Worm (Caenorhabditis elegans): ENCODE data around the gene F57A8.1.

F57A8.1 gene

DNA sequence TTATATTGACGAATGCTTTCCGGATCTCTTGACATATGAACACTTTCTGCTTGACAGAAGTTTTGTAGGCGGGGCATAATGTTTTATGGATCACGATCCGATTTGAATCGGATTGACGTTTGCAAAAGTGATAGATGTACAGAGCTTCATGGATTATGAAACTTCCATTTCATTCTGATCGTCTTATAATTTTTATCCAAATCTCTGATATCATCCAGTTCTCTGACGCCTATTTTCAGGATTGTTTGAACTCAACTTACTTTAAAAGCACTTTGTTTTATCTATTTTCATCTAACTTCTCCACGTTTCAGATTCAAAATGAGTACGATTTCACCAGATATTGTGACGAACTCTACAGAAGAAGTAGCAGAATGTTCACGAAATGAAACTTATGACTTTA, 29.6 kb downstream of the F57A8.1 start, which contains the start of gene npr-39 (continued):
- no peak for TF ChIP-seq lin-35 (GFP tag; optimal IDR thresholded peaks at IDR 0.05)

DNA sequence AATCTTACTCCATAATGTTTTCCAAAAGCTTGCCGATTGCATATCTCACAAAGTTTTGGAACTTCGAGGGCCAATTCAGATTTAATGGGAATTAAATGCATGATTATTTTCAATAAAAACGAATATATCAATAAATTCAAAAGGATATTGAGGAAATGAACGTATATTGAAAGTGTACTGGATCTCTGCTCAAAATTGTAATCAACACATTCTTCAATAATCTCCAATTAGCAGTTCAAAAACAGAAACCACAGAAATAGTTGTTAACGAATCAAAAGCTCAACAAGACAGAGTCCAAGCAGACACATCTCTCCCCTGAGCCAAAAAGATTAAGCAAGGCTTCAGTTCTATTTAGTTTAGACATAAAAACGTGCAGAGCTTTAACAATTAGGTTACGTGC, 33.4 kb downstream of the F57A8.1 start, which contains the start of gene nhr-192:
TSS of gene nhr-192 (minus strand) at position 101 of the 400 bp plus-strand sequence.
- TF ChIP-seq madf-3 (GFP tag; IDR thresholded peaks at IDR 0.05) (no peak), F39B2.1 (GFP tag; IDR thresholded peaks at IDR 0.05) (no peak), tlf-1 (GFP tag; optimal IDR thresholded peaks at IDR 0.05) (no peak), ztf-3 (GFP tag; optimal IDR thresholded peaks at IDR 0.05) (no peak), bed-2 (GFP tag; IDR thresholded peaks at IDR 0.05) (no peak), ztf-6 (GFP tag; IDR thresholded peaks at IDR 0.05) (no peak), rcor-1 (GFP tag; IDR thresholded peaks at IDR 0.05) (no peak), him-1 (tag; optimal IDR thresholded peaks at IDR 0.05) (no peak), nhr-179 (tag; optimal IDR thresholded peaks at IDR 0.05) (no peak)

DNA sequence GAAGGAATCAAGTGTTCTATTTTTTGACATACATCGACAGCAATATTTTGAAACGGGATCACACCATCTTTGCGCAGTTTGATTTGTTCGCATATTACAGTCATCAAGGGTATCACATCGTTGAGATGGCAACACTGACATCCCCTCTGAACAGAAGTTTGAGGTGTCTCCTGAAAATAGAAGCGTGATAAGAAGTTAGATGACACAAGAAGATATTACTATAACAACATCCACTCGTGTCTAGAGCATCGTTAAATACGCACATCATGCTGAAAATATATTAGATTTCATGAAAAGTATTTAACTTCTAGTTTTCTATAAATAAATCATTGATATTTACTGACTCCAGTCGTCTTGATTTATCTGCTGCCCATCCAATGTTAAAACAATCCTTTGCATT, 35.6 kb downstream of the F57A8.1 start:
- TF ChIP-seq pbrm-1 (GFP tag; IDR thresholded peaks at IDR 0.05), result no peak

DNA sequence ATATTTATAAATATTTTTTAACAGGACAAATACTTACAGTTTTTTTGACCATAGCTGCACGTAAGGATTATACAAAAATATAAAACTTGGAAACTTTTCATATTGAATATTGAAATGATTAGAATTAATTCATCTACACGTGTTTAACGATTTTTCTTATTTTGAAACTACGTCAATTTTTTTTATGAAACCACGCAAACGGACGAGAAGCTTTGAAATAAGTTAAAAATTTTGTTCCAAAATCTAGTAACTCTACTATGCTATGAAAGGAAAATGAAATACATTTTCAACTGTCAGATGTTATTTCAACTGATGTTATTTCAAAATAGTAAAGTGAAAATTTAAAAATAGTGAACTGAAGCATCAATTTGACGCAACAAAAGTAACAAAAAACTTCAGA, 36.7 kb downstream of the F57A8.1 start, which contains the start of gene F57A8.6:
TSS of gene F57A8.6 (minus strand) at position 101 of the 400 bp plus-strand sequence.
- TF ChIP-seq attf-5 (GFP tag; optimal IDR thresholded peaks at IDR 0.05), result no peak
- no peak for TF ChIP-seq Y79H2A.3 (GFP tag; conservative IDR thresholded peaks at IDR 0.05)
- TF ChIP-seq die-1 (tag; optimal IDR thresholded peaks at IDR 0.05), result no peak
- no peak for TF ChIP-seq nhr-27 (tag; optimal IDR thresholded peaks at IDR 0.05)
- TF ChIP-seq sea-2 (GFP tag; IDR thresholded peaks at IDR 0.05), result no peak
- no peak for TF ChIP-seq D2030.7 (GFP tag; IDR thresholded peaks at IDR 0.05)
- TF ChIP-seq hsf-1 (GFP tag; IDR thresholded peaks at IDR 0.05), result no peak
- no peak for TF ChIP-seq lir-1 (GFP tag; conservative IDR thresholded peaks at IDR 0.05)
- no peak for TF ChIP-seq dpff-1 (tag; optimal IDR thresholded peaks at IDR 0.05)
- TF ChIP-seq ztf-28 (GFP tag; IDR thresholded peaks at IDR 0.05), result no peak
- no peak for TF ChIP-seq Y53G8AR.9 (GFP tag; conservative IDR thresholded peaks at IDR 0.05)
- TF ChIP-seq madf-6 (GFP tag; IDR thresholded peaks at IDR 0.05), result no peak
- no peak for TF ChIP-seq F37B4.10 (GFP tag; IDR thresholded peaks at IDR 0.05)
- TF ChIP-seq xnd-1 (tag; optimal IDR thresholded peaks at IDR 0.05), result no peak
- no peak for TF ChIP-seq athp-1 (tag; optimal IDR thresholded peaks at IDR 0.05)
- no peak for TF ChIP-seq rcor-1 (GFP tag; IDR thresholded peaks at IDR 0.05)
- TF ChIP-seq ccch-3 (GFP tag; optimal IDR thresholded peaks at IDR 0.05), result no peak
- TF ChIP-seq chd-7 (tag; optimal IDR thresholded peaks at IDR 0.05), result no peak
- TF ChIP-seq let-607 (tag; optimal IDR thresholded peaks at IDR 0.05), result no peak

DNA sequence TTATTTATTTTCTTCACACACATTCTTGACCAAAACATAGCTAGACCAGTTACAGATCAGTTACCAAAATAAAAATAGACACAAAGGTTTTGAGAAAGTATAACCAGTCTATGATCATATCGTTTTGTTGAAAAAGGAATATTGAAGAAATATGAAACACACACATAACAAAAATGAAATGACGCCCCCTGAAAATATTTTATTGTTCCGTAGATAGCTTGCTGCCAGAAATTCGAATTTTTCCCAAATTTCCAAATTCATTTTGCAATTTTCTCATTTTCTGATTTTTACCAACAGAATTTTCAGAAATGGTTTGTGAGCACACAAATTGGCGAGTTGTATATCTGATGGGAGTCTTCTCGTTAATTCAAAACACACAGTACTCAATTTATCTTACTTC, 38.3 kb downstream of the F57A8.1 start, which contains the start of gene F57A8.7:
TSS of gene F57A8.7 (plus strand) at position 301 of the 400 bp plus-strand sequence.
- TF ChIP-seq nfyb-1 (GFP tag; IDR thresholded peaks at IDR 0.05) (no peak), lsy-27 (tag; optimal IDR thresholded peaks at IDR 0.05; ENCODE audit: borderline replicate concordance, insufficient read depth) (no peak), Y79H2A.3 (GFP tag; conservative IDR thresholded peaks at IDR 0.05) (no peak), ztf-6 (GFP tag; IDR thresholded peaks at IDR 0.05) (no peak), die-1 (tag; optimal IDR thresholded peaks at IDR 0.05) (no peak), ceh-100 (GFP tag; IDR thresholded peaks at IDR 0.05) (no peak), tlf-1 (GFP tag; optimal IDR thresholded peaks at IDR 0.05) (no peak), unc-62 (GFP tag; optimal IDR thresholded peaks at IDR 0.05) (no peak)

All from whole organism, young adult.